Fruit fly (Drosophila melanogaster): ENCODE measurements around the gene Naglu.

- TF ChIP-seq tx (GFP tag; optimal IDR thresholded peaks at IDR 0.05) (no peak), CG8388 (GFP tag; optimal IDR thresholded peaks at IDR 0.05) (no peak), CG14710 (tag; optimal IDR thresholded peaks at IDR 0.05) (no peak), shn (GFP tag; optimal IDR thresholded peaks at IDR 0.05) (no peak)
These were observed 22.4 kb downstream of the Naglu start, which contains the start of gene CG42819 for dm6 chr2L:8389231-8389630.

Measured in whole organism, embryonic.